Worm (Caenorhabditis elegans): Measurements from ENCODE around the gene gldi-3.

Gene gldi-3

ce11 chrII:9284358-9285170, 4.7 kb upstream of the gldi-3 start (continued):
- TF ChIP-seq attf-6 (GFP tag; IDR thresholded peaks at IDR 0.05) (no peak), nfyb-1 (GFP tag; IDR thresholded peaks at IDR 0.05) (0 out of 2 replicates have a peak, but pooled peaks have one; percentile 3), ztf-25 (GFP tag; IDR thresholded peaks at IDR 0.05) (no peak), Y67H2A.10 (GFP tag; conservative IDR thresholded peaks at IDR 0.05) (no peak), ztf-6 (GFP tag; IDR thresholded peaks at IDR 0.05) (no peak), F57C9.4 (tag; optimal IDR thresholded peaks at IDR 0.05) (no peak), rcor-1 (GFP tag; IDR thresholded peaks at IDR 0.05) (no peak), B0336.3 (GFP tag; IDR thresholded peaks at IDR 0.05) (no peak), F10E7.11 (tag; optimal IDR thresholded peaks at IDR 0.05) (no peak), dpl-1 (GFP tag; optimal IDR thresholded peaks at IDR 0.05) (no peak), snpc-1.3 (tag; optimal IDR thresholded peaks at IDR 0.05; ENCODE audit: insufficient read depth) (no peak), lin-54 (GFP tag; optimal IDR thresholded peaks at IDR 0.05) (no peak), cebp-2 (GFP tag; IDR thresholded peaks at IDR 0.05) (no peak), T26A5.8 (tag; optimal IDR thresholded peaks at IDR 0.05) (no peak)

- TF ChIP-seq akir-1 (GFP tag; optimal IDR thresholded peaks at IDR 0.05) (no peak), F37B4.10 (GFP tag; IDR thresholded peaks at IDR 0.05) (no peak), ets-4 (GFP tag; optimal IDR thresholded peaks at IDR 0.05) (peak; percentile 39), dpl-1 (GFP tag; optimal IDR thresholded peaks at IDR 0.05) (no peak), F55B11.4 (tag; optimal IDR thresholded peaks at IDR 0.05; ENCODE audit: borderline replicate concordance, insufficient read depth) (no peak), C06A6.2 (GFP tag; conservative IDR thresholded peaks at IDR 0.05) (0 out of 2 replicates have a peak, but pooled peaks have one; percentile 26), cebp-1 (GFP tag; IDR thresholded peaks at IDR 0.05) (peak; percentile 47; the same call in 1 of the 2 replicates), cebp-1 (tag; optimal IDR thresholded peaks at IDR 0.05) (peak; percentile 76), mcd-1 (GFP tag; IDR thresholded peaks at IDR 0.05) (no peak), K11D2.4 (GFP tag; IDR thresholded peaks at IDR 0.05) (peak; percentile 28; the same call in 1 of the 2 replicates), F23B12.7 (tag; optimal IDR thresholded peaks at IDR 0.05; ENCODE audit: insufficient read depth) (no peak), tbp1 (GFP tag; optimal IDR thresholded peaks at IDR 0.05) (peak; percentile 12), nfyb-1 (GFP tag; IDR thresholded peaks at IDR 0.05) (peak; percentile 82), ztf-28 (GFP tag; IDR thresholded peaks at IDR 0.05) (no peak), athp-1 (tag; optimal IDR thresholded peaks at IDR 0.05) (no peak), snpc-4 (GFP tag; optimal IDR thresholded peaks at IDR 0.05) (no peak), snpc-4 (tag; optimal IDR thresholded peaks at IDR 0.05) (peak in 3 of 4 experiments; percentile 16 to 40 (median 23)), ceh-79 (tag; optimal IDR thresholded peaks at IDR 0.05) (no peak), ztf-25 (GFP tag; IDR thresholded peaks at IDR 0.05) (no peak), mel-28 (tag; optimal IDR thresholded peaks at IDR 0.05; ENCODE audit: borderline replicate concordance) (no peak), him-1 (tag; optimal IDR thresholded peaks at IDR 0.05) (no peak), ceh-58 (GFP tag; IDR thresholded peaks at IDR 0.05) (no peak), F57C9.4 (tag; optimal IDR thresholded peaks at IDR 0.05) (no peak), nhr-80 (tag; optimal IDR thresholded peaks at IDR 0.05) (peak; percentile 67), rec-8 (tag; optimal IDR thresholded peaks at IDR 0.05) (no peak), let-526 (GFP tag; IDR thresholded peaks at IDR 0.05) (no peak), sptf-2 (GFP tag; optimal IDR thresholded peaks at IDR 0.05) (no peak), ceh-40 (GFP tag; IDR thresholded peaks at IDR 0.05) (no peak), nfya-2 (GFP tag; IDR thresholded peaks at IDR 0.05) (no peak), gei-17 (GFP tag; optimal IDR thresholded peaks at IDR 0.05) (no peak), hsf-1 (GFP tag; IDR thresholded peaks at IDR 0.05) (no peak), ekl-4 (GFP tag; IDR thresholded peaks at IDR 0.05) (no peak), aptf-3 (GFP tag; IDR thresholded peaks at IDR 0.05) (no peak), efl-1 (GFP tag; optimal IDR thresholded peaks at IDR 0.05) (no peak), lin-26 (GFP tag; IDR thresholded peaks at IDR 0.05) (no peak)
These were observed 3.9 kb upstream of the gldi-3 start for ce11 chrII:9283668-9284357.
